Fruit fly (Drosophila melanogaster): ENCODE data around the gene CG31468.
A peak's percentile ranks its signal among the peaks of the same experiment; 100 is the strongest.

CG31468 gene

dm6 chr3R:23669401-23670216 is 30.5 kb downstream of the CG31468 start, which contains the start of gene CG31145 (continued):
- peak; percentile 86 to 92 for TF ChIP-seq dl (GFP tag; optimal IDR thresholded peaks at IDR 0.05; ENCODE audit: insufficient read depth in 1 of 2, partially characterized antibody in 2 of 2)

dm6 chr3R:23668583-23668982 is 31.6 kb downstream of the CG31468 start:
- TF ChIP-seq Rel (GFP tag; optimal IDR thresholded peaks at IDR 0.05), result no peak
- TF ChIP-seq Rel (tag; optimal IDR thresholded peaks at IDR 0.05), result peak; percentile 33
- no peak for TF ChIP-seq Myc (optimal IDR thresholded peaks at IDR 0.05)

dm6 chr3R:23667451-23667850 is 32.7 kb downstream of the CG31468 start:
- TF ChIP-seq Hr83 (GFP tag; optimal IDR thresholded peaks at IDR 0.05; ENCODE audit: poor library complexity, severe bottlenecking) (no peak), OdsH (GFP tag; optimal IDR thresholded peaks at IDR 0.05) (no peak), Hr78 (GFP tag; optimal IDR thresholded peaks at IDR 0.05) (no peak), foxo (GFP tag; optimal IDR thresholded peaks at IDR 0.05) (no peak), dl (GFP tag; optimal IDR thresholded peaks at IDR 0.05; ENCODE audit: insufficient read depth in 1 of 2, partially characterized antibody in 2 of 2) (no peak), Rel (GFP tag; optimal IDR thresholded peaks at IDR 0.05) (no peak), Rel (tag; optimal IDR thresholded peaks at IDR 0.05) (no peak), br (GFP tag; optimal IDR thresholded peaks at IDR 0.05) (no peak), Myc (optimal IDR thresholded peaks at IDR 0.05) (no peak), brk (GFP tag; optimal IDR thresholded peaks at IDR 0.05) (no peak), Dfd (GFP tag; optimal IDR thresholded peaks at IDR 0.05) (no peak)

- TF ChIP-seq Sp1 (GFP tag; optimal IDR thresholded peaks at IDR 0.05) (no peak), Jra (GFP tag; optimal IDR thresholded peaks at IDR 0.05) (no peak), sv (GFP tag; optimal IDR thresholded peaks at IDR 0.05) (no peak), fru (GFP tag; optimal IDR thresholded peaks at IDR 0.05) (no peak), HLH106 (tag; optimal IDR thresholded peaks at IDR 0.05) (no peak), Rel (GFP tag; optimal IDR thresholded peaks at IDR 0.05) (no peak), Rel (tag; optimal IDR thresholded peaks at IDR 0.05) (no peak), rgr (GFP tag; optimal IDR thresholded peaks at IDR 0.05) (no peak), CG32264 (GFP tag; optimal IDR thresholded peaks at IDR 0.05) (no peak), jim (GFP tag; optimal IDR thresholded peaks at IDR 0.05) (no peak), Myc (optimal IDR thresholded peaks at IDR 0.05) (no peak), dmrt93B (GFP tag; optimal IDR thresholded peaks at IDR 0.05) (no peak), tai (GFP tag; optimal IDR thresholded peaks at IDR 0.05) (no peak)
These were observed 33.4 kb downstream of the CG31468 start for dm6 chr3R:23666672-23667211.

dm6 chr3R:23664437-23664836 is 35.7 kb downstream of the CG31468 start:
- TF ChIP-seq Dfd (GFP tag; optimal IDR thresholded peaks at IDR 0.05), result no peak
- TF ChIP-seq CG32264 (GFP tag; optimal IDR thresholded peaks at IDR 0.05), result no peak
- TF ChIP-seq dmrt93B (GFP tag; optimal IDR thresholded peaks at IDR 0.05), result no peak
- no peak for TF ChIP-seq dsf (GFP tag; optimal IDR thresholded peaks at IDR 0.05; ENCODE audit: borderline replicate concordance)
- TF ChIP-seq woc (GFP tag; optimal IDR thresholded peaks at IDR 0.05), result no peak
- TF ChIP-seq Vsx2 (GFP tag; optimal IDR thresholded peaks at IDR 0.05; ENCODE audit: partially characterized antibody), result no peak
- no peak for TF ChIP-seq OdsH (GFP tag; optimal IDR thresholded peaks at IDR 0.05)
- TF ChIP-seq pan (optimal IDR thresholded peaks at IDR 0.05), result no peak

dm6 chr3R:23662782-23663181 is 37.4 kb downstream of the CG31468 start:
- TF ChIP-seq br (GFP tag; optimal IDR thresholded peaks at IDR 0.05) (no peak), Sp1 (GFP tag; optimal IDR thresholded peaks at IDR 0.05) (no peak), lola (GFP tag; optimal IDR thresholded peaks at IDR 0.05) (no peak), CG9705 (GFP tag; optimal IDR thresholded peaks at IDR 0.05) (no peak), N (GFP tag; optimal IDR thresholded peaks at IDR 0.05) (no peak), h (GFP tag; optimal IDR thresholded peaks at IDR 0.05) (no peak), Mio (GFP tag; optimal IDR thresholded peaks at IDR 0.05) (no peak), OdsH (GFP tag; optimal IDR thresholded peaks at IDR 0.05) (no peak), Dif (GFP tag; optimal IDR thresholded peaks at IDR 0.05; ENCODE audit: partially characterized antibody) (no peak), sv (GFP tag; optimal IDR thresholded peaks at IDR 0.05) (no peak)
